Worm (Caenorhabditis elegans): ENCODE results near the gene ZK1067.4.

Gene ZK1067.4

DNA sequence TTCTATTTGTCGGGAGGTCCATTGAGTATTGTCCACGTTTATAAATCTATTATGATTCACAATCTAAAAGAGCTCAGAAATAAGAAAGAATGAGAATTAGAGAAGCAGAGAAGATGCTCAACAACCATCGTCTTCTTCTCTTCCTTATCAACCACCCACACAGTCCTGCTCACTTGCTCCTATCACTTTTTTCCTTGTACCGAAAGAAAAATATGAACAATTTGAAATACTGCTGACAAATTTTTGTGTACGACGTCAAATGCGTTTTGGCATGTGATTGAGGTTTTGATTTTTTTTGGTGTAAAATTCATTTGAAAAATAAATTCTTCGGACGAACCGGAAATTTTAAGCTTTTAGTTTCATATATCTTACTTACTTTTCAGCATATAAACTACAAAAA, 13.9 kb upstream of the ZK1067.4 start:
- TF ChIP-seq klf-2 (GFP tag; conservative IDR thresholded peaks at IDR 0.05), result no peak
- no peak for TF ChIP-seq T22C8.4 (GFP tag; IDR thresholded peaks at IDR 0.05)
- TF ChIP-seq cog-1 (tag; optimal IDR thresholded peaks at IDR 0.05), result no peak
- no peak for TF ChIP-seq tab-1 (GFP tag; IDR thresholded peaks at IDR 0.05)
- no peak for TF ChIP-seq flt-1 (GFP tag; IDR thresholded peaks at IDR 0.05)
- TF ChIP-seq med-1 (GFP tag; optimal IDR thresholded peaks at IDR 0.05; ENCODE audit: insufficient read depth), result no peak
- no peak for TF ChIP-seq ref-1 (GFP tag; conservative IDR thresholded peaks at IDR 0.05)
- TF ChIP-seq ztf-23 (GFP tag; IDR thresholded peaks at IDR 0.05), result no peak
- TF ChIP-seq ztf-29 (GFP tag; IDR thresholded peaks at IDR 0.05), result no peak

DNA sequence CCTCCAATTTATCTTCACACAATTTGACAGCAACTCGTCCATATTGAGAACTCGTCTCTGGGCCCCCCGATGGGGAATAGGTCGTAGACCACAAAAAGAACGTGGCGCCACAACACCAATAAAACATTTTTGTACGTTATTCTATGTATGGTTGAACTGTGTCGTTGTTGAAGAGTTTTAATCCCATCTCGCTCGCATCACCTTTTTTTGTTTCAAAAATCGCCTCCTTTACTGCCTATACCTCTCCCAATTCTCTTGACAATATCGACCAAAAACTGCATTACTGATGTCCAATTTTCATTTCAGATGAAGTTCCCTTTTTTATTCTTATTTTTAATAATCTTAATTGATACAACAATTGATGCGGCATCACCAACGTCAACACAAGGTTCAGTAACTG, 13.0 kb upstream of the ZK1067.4 start, which contains the start of gene let-23:
Gene let-23, plus strand, starts transcription at position 301 of the 400 bp plus-strand sequence.
- no peak for TF ChIP-seq ztf-29 (GFP tag; IDR thresholded peaks at IDR 0.05)
- no peak for TF ChIP-seq T22C8.4 (GFP tag; IDR thresholded peaks at IDR 0.05)
- TF ChIP-seq flt-1 (GFP tag; IDR thresholded peaks at IDR 0.05), result no peak
- no peak for TF ChIP-seq cog-1 (tag; optimal IDR thresholded peaks at IDR 0.05)
- TF ChIP-seq med-1 (GFP tag; optimal IDR thresholded peaks at IDR 0.05; ENCODE audit: insufficient read depth), result no peak

- no peak for TF ChIP-seq ztf-23 (GFP tag; IDR thresholded peaks at IDR 0.05)
- no peak for TF ChIP-seq T22C8.4 (GFP tag; IDR thresholded peaks at IDR 0.05)
- no peak for TF ChIP-seq klf-2 (GFP tag; conservative IDR thresholded peaks at IDR 0.05)
- TF ChIP-seq cog-1 (tag; optimal IDR thresholded peaks at IDR 0.05), result no peak
- no peak for TF ChIP-seq flt-1 (GFP tag; IDR thresholded peaks at IDR 0.05)
- no peak for TF ChIP-seq ref-1 (GFP tag; conservative IDR thresholded peaks at IDR 0.05)
- TF ChIP-seq tab-1 (GFP tag; IDR thresholded peaks at IDR 0.05), result no peak
These were observed 1.5 kb downstream of the ZK1067.4 start for ce11 chrII:9211684-9212083.

ce11 chrII:9213055-9213708, 3.0 kb downstream of the ZK1067.4 start, which contains the start of gene znfx-1:
TSS of gene znfx-1 (plus strand) at chrII:9213658.
- TF ChIP-seq ztf-23 (GFP tag; IDR thresholded peaks at IDR 0.05), result no peak
- no peak for TF ChIP-seq klf-2 (GFP tag; conservative IDR thresholded peaks at IDR 0.05)
- no peak for TF ChIP-seq T22C8.4 (GFP tag; IDR thresholded peaks at IDR 0.05)
- TF ChIP-seq cog-1 (tag; optimal IDR thresholded peaks at IDR 0.05), result no peak
- no peak for TF ChIP-seq med-1 (GFP tag; optimal IDR thresholded peaks at IDR 0.05; ENCODE audit: insufficient read depth)
- no peak for TF ChIP-seq tab-1 (GFP tag; IDR thresholded peaks at IDR 0.05)
- no peak for TF ChIP-seq ztf-29 (GFP tag; IDR thresholded peaks at IDR 0.05)
- no peak for TF ChIP-seq ref-1 (GFP tag; conservative IDR thresholded peaks at IDR 0.05)
- TF ChIP-seq flt-1 (GFP tag; IDR thresholded peaks at IDR 0.05), result no peak

DNA sequence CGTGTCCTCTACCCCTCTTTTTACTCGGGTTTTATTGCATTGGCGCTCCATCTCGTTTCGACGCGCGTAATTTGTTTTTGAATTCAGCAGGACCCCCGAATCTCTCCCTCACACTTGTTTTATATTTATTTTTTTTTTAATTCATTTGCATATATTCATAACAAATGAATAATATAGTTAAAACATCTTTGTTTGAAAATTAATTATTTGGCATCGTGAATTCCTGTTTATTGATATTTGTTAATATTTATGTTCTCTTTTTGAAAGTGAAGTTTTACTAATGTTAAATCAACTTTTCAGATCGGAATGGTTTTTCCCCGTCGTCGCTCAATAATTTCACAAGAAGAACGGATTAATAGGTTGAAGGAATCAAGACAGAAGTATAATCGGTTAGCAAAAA, 12.8 kb downstream of the ZK1067.4 start, which contains the start of gene ZK1067.3:
Gene ZK1067.3, plus strand, starts transcription at position 301 of the 400 bp plus-strand sequence.
- no peak for TF ChIP-seq klf-2 (GFP tag; conservative IDR thresholded peaks at IDR 0.05)
- TF ChIP-seq ztf-23 (GFP tag; IDR thresholded peaks at IDR 0.05), result no peak
- TF ChIP-seq tab-1 (GFP tag; IDR thresholded peaks at IDR 0.05), result no peak
- TF ChIP-seq cog-1 (tag; optimal IDR thresholded peaks at IDR 0.05), result no peak
- TF ChIP-seq T22C8.4 (GFP tag; IDR thresholded peaks at IDR 0.05), result no peak
- TF ChIP-seq ref-1 (GFP tag; conservative IDR thresholded peaks at IDR 0.05), result no peak
- TF ChIP-seq ztf-29 (GFP tag; IDR thresholded peaks at IDR 0.05), result no peak
- TF ChIP-seq med-1 (GFP tag; optimal IDR thresholded peaks at IDR 0.05; ENCODE audit: insufficient read depth), result no peak
- no peak for TF ChIP-seq flt-1 (GFP tag; IDR thresholded peaks at IDR 0.05)

- TF ChIP-seq T22C8.4 (GFP tag; IDR thresholded peaks at IDR 0.05) (no peak), ztf-29 (GFP tag; IDR thresholded peaks at IDR 0.05) (no peak), cog-1 (tag; optimal IDR thresholded peaks at IDR 0.05) (no peak), flt-1 (GFP tag; IDR thresholded peaks at IDR 0.05) (no peak), ref-1 (GFP tag; conservative IDR thresholded peaks at IDR 0.05) (no peak), tab-1 (GFP tag; IDR thresholded peaks at IDR 0.05) (no peak), klf-2 (GFP tag; conservative IDR thresholded peaks at IDR 0.05) (no peak), ztf-23 (GFP tag; IDR thresholded peaks at IDR 0.05) (no peak), med-1 (GFP tag; optimal IDR thresholded peaks at IDR 0.05; ENCODE audit: insufficient read depth) (no peak)
These were observed 17.0 kb downstream of the ZK1067.4 start, which contains the start of gene abu-14 for ce11 chrII:9227134-9227533. TSS of gene abu-14 (minus strand) at chrII:9227214.

DNA sequence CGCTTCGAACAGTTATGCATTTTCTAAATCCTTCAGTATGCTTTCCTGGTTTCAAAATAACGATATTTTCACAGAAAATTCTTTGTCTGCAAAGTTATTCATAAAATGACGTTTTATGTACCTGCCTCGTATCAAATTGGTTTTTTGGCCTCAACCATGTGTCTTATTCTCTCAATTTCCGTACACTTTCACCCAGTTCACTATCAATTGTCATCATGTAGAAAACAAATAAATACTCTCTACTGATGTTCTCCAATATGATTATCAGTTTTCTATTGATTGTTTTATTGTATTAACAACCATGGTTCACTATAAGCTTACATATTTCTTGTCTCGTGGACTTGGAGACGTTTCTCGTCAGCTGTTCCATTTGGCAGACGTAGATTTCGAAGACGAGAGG, 21.1 kb downstream of the ZK1067.4 start, which contains the start of gene gst-13:
Gene gst-13, plus strand, starts transcription at position 218 of the 400 bp plus-strand sequence.
- TF ChIP-seq med-1 (GFP tag; optimal IDR thresholded peaks at IDR 0.05; ENCODE audit: insufficient read depth), result no peak
- no peak for TF ChIP-seq T22C8.4 (GFP tag; IDR thresholded peaks at IDR 0.05)
- TF ChIP-seq flt-1 (GFP tag; IDR thresholded peaks at IDR 0.05), result no peak
- no peak for TF ChIP-seq ztf-23 (GFP tag; IDR thresholded peaks at IDR 0.05)
- no peak for TF ChIP-seq tab-1 (GFP tag; IDR thresholded peaks at IDR 0.05)
- TF ChIP-seq ref-1 (GFP tag; conservative IDR thresholded peaks at IDR 0.05), result no peak
- no peak for TF ChIP-seq ztf-29 (GFP tag; IDR thresholded peaks at IDR 0.05)
- TF ChIP-seq cog-1 (tag; optimal IDR thresholded peaks at IDR 0.05), result no peak
- no peak for TF ChIP-seq klf-2 (GFP tag; conservative IDR thresholded peaks at IDR 0.05)

DNA sequence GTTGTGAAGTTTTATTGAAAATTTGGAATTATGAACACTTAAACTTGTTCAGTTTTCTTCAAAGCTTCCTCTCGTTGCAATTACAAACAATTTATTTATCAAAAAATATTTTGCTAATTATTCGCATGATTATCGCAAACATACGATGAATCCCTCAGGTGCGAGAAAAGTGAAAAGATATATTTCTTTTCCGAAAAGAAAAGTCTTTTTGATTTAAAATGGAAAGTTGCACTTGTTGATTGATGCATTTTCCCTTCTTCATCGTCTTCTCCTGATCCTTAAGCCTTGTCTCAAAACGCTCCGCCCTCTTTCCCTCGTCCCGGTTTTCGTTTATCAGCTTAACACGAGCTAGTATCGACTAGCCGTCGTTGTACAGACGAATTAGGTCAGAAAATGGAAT, 22.3 kb downstream of the ZK1067.4 start:
- no peak for TF ChIP-seq med-1 (GFP tag; optimal IDR thresholded peaks at IDR 0.05; ENCODE audit: insufficient read depth)
- TF ChIP-seq cog-1 (tag; optimal IDR thresholded peaks at IDR 0.05), result no peak
- no peak for TF ChIP-seq flt-1 (GFP tag; IDR thresholded peaks at IDR 0.05)
- TF ChIP-seq ztf-23 (GFP tag; IDR thresholded peaks at IDR 0.05), result no peak
- TF ChIP-seq ref-1 (GFP tag; conservative IDR thresholded peaks at IDR 0.05), result no peak
- TF ChIP-seq klf-2 (GFP tag; conservative IDR thresholded peaks at IDR 0.05), result no peak
- no peak for TF ChIP-seq ztf-29 (GFP tag; IDR thresholded peaks at IDR 0.05)
- TF ChIP-seq tab-1 (GFP tag; IDR thresholded peaks at IDR 0.05), result no peak
- no peak for TF ChIP-seq T22C8.4 (GFP tag; IDR thresholded peaks at IDR 0.05)

- TF ChIP-seq klf-2 (GFP tag; conservative IDR thresholded peaks at IDR 0.05), result no peak
- TF ChIP-seq tab-1 (GFP tag; IDR thresholded peaks at IDR 0.05), result no peak
- TF ChIP-seq ref-1 (GFP tag; conservative IDR thresholded peaks at IDR 0.05), result no peak
- no peak for TF ChIP-seq ztf-29 (GFP tag; IDR thresholded peaks at IDR 0.05)
- no peak for TF ChIP-seq ztf-23 (GFP tag; IDR thresholded peaks at IDR 0.05)
- no peak for TF ChIP-seq cog-1 (tag; optimal IDR thresholded peaks at IDR 0.05)
- TF ChIP-seq T22C8.4 (GFP tag; IDR thresholded peaks at IDR 0.05), result no peak
- TF ChIP-seq med-1 (GFP tag; optimal IDR thresholded peaks at IDR 0.05; ENCODE audit: insufficient read depth), result no peak
- no peak for TF ChIP-seq flt-1 (GFP tag; IDR thresholded peaks at IDR 0.05)
These were observed 22.7 kb downstream of the ZK1067.4 start, which contains the start of gene T26C5.2 for ce11 chrII:9232923-9233322. TSS of gene T26C5.2 (plus strand) at chrII:9233223.

Measured in whole organism, midembryonic.